Fruit fly (Drosophila melanogaster): ENCODE measurements around the gene CG13674.

CG13674 gene

DNA sequence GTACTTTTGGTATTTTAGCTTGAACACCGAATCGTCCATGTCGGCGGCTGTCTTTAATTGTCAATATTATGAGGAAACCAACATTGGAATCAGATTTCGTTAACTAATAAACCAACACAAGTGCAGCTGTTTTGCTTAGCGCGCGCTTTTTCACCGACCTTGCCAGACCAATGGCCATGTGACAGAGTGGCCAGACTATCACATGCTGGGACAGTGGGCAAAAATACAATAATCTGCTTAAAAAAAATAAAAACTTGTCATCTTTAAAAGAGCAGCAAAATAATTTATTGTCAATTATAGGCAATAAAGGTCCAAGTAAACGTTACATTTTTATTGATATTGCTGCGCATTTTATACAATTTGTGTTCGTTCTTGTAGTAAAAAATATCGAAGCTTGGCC is 43.0 kb downstream of the CG13674 start, which contains the start of gene RecQ4 (continued):
- TF ChIP-seq her (GFP tag; optimal IDR thresholded peaks at IDR 0.05): no peak
- TF ChIP-seq shn (GFP tag; optimal IDR thresholded peaks at IDR 0.05): no peak
- no peak for TF ChIP-seq D (optimal IDR thresholded peaks at IDR 0.05)
- no peak for TF ChIP-seq D (GFP tag; optimal IDR thresholded peaks at IDR 0.05)
- no peak for TF ChIP-seq CG6254 (GFP tag; optimal IDR thresholded peaks at IDR 0.05)
- peak; percentile 18 for TF ChIP-seq Mad (GFP tag; optimal IDR thresholded peaks at IDR 0.05)
- no peak for TF ChIP-seq CG8290 (GFP tag; optimal IDR thresholded peaks at IDR 0.05)
- no peak for TF ChIP-seq CG8290 (tag; optimal IDR thresholded peaks at IDR 0.05)
- no peak for TF ChIP-seq CG14965 (GFP tag; optimal IDR thresholded peaks at IDR 0.05; ENCODE audit: borderline replicate concordance)
- TF ChIP-seq NC2β (GFP tag; optimal IDR thresholded peaks at IDR 0.05): no peak
- no peak for TF ChIP-seq CkIIα-i1 (GFP tag; IDR thresholded peaks at IDR 0.05)
- no peak for TF ChIP-seq CG43689 (GFP tag; IDR thresholded peaks at IDR 0.05)
- TF ChIP-seq nerfin-1 (tag; optimal IDR thresholded peaks at IDR 0.05): no peak
- TF ChIP-seq CG12236 (GFP tag; optimal IDR thresholded peaks at IDR 0.05): no peak
- TF ChIP-seq dpn (GFP tag; optimal IDR thresholded peaks at IDR 0.05): peak in 1 of 2 experiments; percentile 7
- no peak for TF ChIP-seq Poxn (GFP tag; IDR thresholded peaks at IDR 0.05)
- no peak for TF ChIP-seq CG2120 (GFP tag; optimal IDR thresholded peaks at IDR 0.05)
- peak; percentile 37; the same call in 1 of the 3 replicates for TF ChIP-seq CG6791 (GFP tag; IDR thresholded peaks at IDR 0.05; ENCODE audit: partially characterized antibody)
- TF ChIP-seq wdn (GFP tag; IDR thresholded peaks at IDR 0.05): no peak
- no peak for TF ChIP-seq CG18599 (GFP tag; optimal IDR thresholded peaks at IDR 0.05)
- no peak for TF ChIP-seq CG7786 (GFP tag; optimal IDR thresholded peaks at IDR 0.05)
- no peak for TF ChIP-seq tup (GFP tag; optimal IDR thresholded peaks at IDR 0.05)
- no peak for TF ChIP-seq CG17385 (GFP tag; optimal IDR thresholded peaks at IDR 0.05)
- TF ChIP-seq CG13287 (GFP tag; IDR thresholded peaks at IDR 0.05; ENCODE audit: partially characterized antibody): peak; percentile 51; the same call in 1 of the 2 replicates
- TF ChIP-seq Dip3 (GFP tag; optimal IDR thresholded peaks at IDR 0.05): no peak
- TF ChIP-seq CG16815 (GFP tag; optimal IDR thresholded peaks at IDR 0.05): no peak
- TF ChIP-seq Taf1 (GFP tag; IDR thresholded peaks at IDR 0.05): no peak
- no peak for TF ChIP-seq HHEX (GFP tag; optimal IDR thresholded peaks at IDR 0.05)
- TF ChIP-seq cwo (GFP tag; optimal IDR thresholded peaks at IDR 0.05): no peak
- peak; percentile 45 for TF ChIP-seq Sry-δ (GFP tag; optimal IDR thresholded peaks at IDR 0.05)
- no peak for TF ChIP-seq kay (GFP tag; optimal IDR thresholded peaks at IDR 0.05)
- no peak for TF ChIP-seq CG1233 (GFP tag; optimal IDR thresholded peaks at IDR 0.05)
- no peak for TF ChIP-seq Scr (GFP tag; IDR thresholded peaks at IDR 0.05; ENCODE audit: partially characterized antibody)
- TF ChIP-seq CG4282 (GFP tag; optimal IDR thresholded peaks at IDR 0.05): peak; percentile 65
- TF ChIP-seq hbn (GFP tag; IDR thresholded peaks at IDR 0.05; ENCODE audit: partially characterized antibody): peak; percentile 25; the same call in 1 of the 2 replicates
- no peak for TF ChIP-seq CG15011 (GFP tag; optimal IDR thresholded peaks at IDR 0.05)
- no peak for TF ChIP-seq CG1647 (GFP tag; optimal IDR thresholded peaks at IDR 0.05)
- no peak for TF ChIP-seq CG11504 (tag; optimal IDR thresholded peaks at IDR 0.05)
- no peak for TF ChIP-seq tio (GFP tag; optimal IDR thresholded peaks at IDR 0.05)
- peak; percentile 29; the same call in 1 of the 2 replicates for TF ChIP-seq inv (GFP tag; IDR thresholded peaks at IDR 0.05; ENCODE audit: partially characterized antibody)
- TF ChIP-seq sd (tag; optimal IDR thresholded peaks at IDR 0.05): no peak
- TF ChIP-seq pfk (GFP tag; optimal IDR thresholded peaks at IDR 0.05): no peak
- TF ChIP-seq toy (GFP tag; IDR thresholded peaks at IDR 0.05): no peak
- no peak for TF ChIP-seq btn (GFP tag; optimal IDR thresholded peaks at IDR 0.05)
- TF ChIP-seq amos (GFP tag; IDR thresholded peaks at IDR 0.05; ENCODE audit: partially characterized antibody): peak; percentile 54
- TF ChIP-seq ttk (GFP tag; IDR thresholded peaks at IDR 0.05): no peak
- peak; percentile 40 for TF ChIP-seq CG2116 (GFP tag; optimal IDR thresholded peaks at IDR 0.05)
- no peak for TF ChIP-seq sqz (GFP tag; optimal IDR thresholded peaks at IDR 0.05)
- no peak for TF ChIP-seq scrt (GFP tag; optimal IDR thresholded peaks at IDR 0.05)
- 0 out of 2 replicates have a peak, but pooled peaks have one; percentile 15 for TF ChIP-seq Xrp1 (GFP tag; IDR thresholded peaks at IDR 0.05)
- TF ChIP-seq da (GFP tag; optimal IDR thresholded peaks at IDR 0.05): no peak

Measured in whole organism, embryonic.